Worm (Caenorhabditis elegans): ENCODE measurements around the gene nas-32.

The nas-32 gene

DNA sequence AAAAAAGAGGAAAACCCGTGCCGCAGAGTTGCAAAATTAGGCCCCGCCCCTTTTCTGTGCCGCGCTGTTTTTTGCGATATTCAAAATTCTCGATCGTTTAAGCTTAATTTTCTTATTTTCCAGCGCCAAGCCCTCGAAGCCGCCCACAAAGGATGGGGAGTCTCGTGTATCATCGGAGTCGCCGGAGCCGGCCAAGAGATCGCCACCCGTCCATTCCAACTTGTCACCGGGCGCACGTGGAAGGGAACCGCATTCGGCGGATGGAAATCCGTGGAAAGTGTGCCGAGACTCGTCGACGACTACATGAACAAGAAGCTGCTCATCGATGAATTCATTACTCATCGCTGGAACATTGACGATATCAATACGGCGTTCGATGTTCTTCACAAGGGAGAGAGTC lies 16.7 kb upstream of the nas-32 start:
- TF ChIP-seq unc-55 (GFP tag; optimal IDR thresholded peaks at IDR 0.05) (no peak), F13H6.1 (tag; optimal IDR thresholded peaks at IDR 0.05) (no peak), lin-11 (tag; optimal IDR thresholded peaks at IDR 0.05) (no peak), nhr-10 (tag; optimal IDR thresholded peaks at IDR 0.05) (no peak), ama-1 (optimal IDR thresholded peaks at IDR 0.05) (no peak), mbf-1 (tag; optimal IDR thresholded peaks at IDR 0.05) (no peak), nhr-11 (tag; optimal IDR thresholded peaks at IDR 0.05) (no peak), nhr-12 (tag; optimal IDR thresholded peaks at IDR 0.05) (no peak), ztf-1 (GFP tag; conservative IDR thresholded peaks at IDR 0.05) (no peak), nhr-25 (tag; optimal IDR thresholded peaks at IDR 0.05) (no peak), crh-2 (tag; optimal IDR thresholded peaks at IDR 0.05) (no peak), skn-1 (tag; optimal IDR thresholded peaks at IDR 0.05) (no peak), lin-13 (GFP tag; optimal IDR thresholded peaks at IDR 0.05) (no peak), ZK546.5 (tag; optimal IDR thresholded peaks at IDR 0.05) (no peak), nhr-77 (tag; optimal IDR thresholded peaks at IDR 0.05) (no peak)

DNA sequence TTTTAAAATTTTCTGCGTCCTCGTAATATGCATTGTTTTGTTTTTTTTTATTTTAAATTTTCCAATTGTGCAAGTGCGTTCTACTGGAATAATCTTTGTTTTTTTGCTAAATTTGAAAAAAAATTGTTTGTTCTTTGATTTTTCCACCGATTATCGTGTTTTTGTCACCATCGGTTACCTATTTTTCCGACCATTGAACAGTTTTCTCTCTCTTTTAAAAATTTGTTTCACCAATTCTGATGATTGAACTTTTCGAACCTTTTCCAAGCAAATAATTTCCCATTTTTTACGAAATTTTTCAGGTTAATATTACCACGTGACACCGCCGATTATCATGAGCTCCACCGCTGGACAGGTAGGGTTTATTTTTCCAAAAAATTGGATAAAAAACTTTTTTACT lies 12.5 kb upstream of the nas-32 start, which contains the start of gene adh-5:
Gene adh-5, plus strand, starts transcription at position 301 of the 400 bp plus-strand sequence.
- TF ChIP-seq nhr-12 (tag; optimal IDR thresholded peaks at IDR 0.05) (no peak), unc-55 (GFP tag; optimal IDR thresholded peaks at IDR 0.05) (no peak), mdl-1 (tag; optimal IDR thresholded peaks at IDR 0.05) (no peak), nhr-23 (tag; optimal IDR thresholded peaks at IDR 0.05) (no peak), aly-2 (tag; optimal IDR thresholded peaks at IDR 0.05) (no peak), elt-1 (tag; optimal IDR thresholded peaks at IDR 0.05) (no peak), skn-1 (tag; optimal IDR thresholded peaks at IDR 0.05) (no peak), blmp-1 (tag; optimal IDR thresholded peaks at IDR 0.05; ENCODE audit: insufficient read depth) (no peak), sma-3 (GFP tag; optimal IDR thresholded peaks at IDR 0.05) (no peak), C34F6.9 (tag; optimal IDR thresholded peaks at IDR 0.05) (no peak)

DNA sequence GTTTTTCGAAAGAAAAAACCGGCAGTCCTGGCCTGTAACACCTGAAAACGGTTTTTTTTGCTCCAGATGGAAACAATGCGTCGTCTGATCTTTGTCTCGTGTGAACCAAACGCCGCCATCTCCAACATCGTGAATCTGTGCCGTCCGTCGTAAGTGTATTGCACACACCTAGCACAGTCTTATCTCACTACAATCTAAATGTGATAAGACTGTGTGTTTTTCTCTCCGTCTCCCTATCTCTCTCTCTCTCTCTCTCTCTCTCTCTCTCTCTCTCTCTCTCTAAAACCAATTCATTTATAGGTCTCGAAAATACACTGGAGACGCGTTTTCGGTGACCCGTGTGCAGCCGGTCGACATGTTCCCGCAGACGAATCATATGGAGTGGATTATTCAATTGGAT lies 11.6 kb upstream of the nas-32 start:
- TF ChIP-seq elt-1 (tag; optimal IDR thresholded peaks at IDR 0.05) (no peak), egl-27 (tag; optimal IDR thresholded peaks at IDR 0.05) (no peak), sma-3 (GFP tag; optimal IDR thresholded peaks at IDR 0.05) (no peak), elt-3 (tag; optimal IDR thresholded peaks at IDR 0.05) (no peak), nhr-237 (tag; optimal IDR thresholded peaks at IDR 0.05) (no peak), aly-2 (tag; optimal IDR thresholded peaks at IDR 0.05) (no peak), nhr-77 (tag; optimal IDR thresholded peaks at IDR 0.05) (no peak), R02D3.7 (tag; optimal IDR thresholded peaks at IDR 0.05) (no peak), nhr-21 (tag; optimal IDR thresholded peaks at IDR 0.05) (no peak), F13H6.1 (tag; optimal IDR thresholded peaks at IDR 0.05) (no peak), unc-39 (tag; optimal IDR thresholded peaks at IDR 0.05) (no peak), ztf-11 (tag; optimal IDR thresholded peaks at IDR 0.05) (no peak), blmp-1 (tag; optimal IDR thresholded peaks at IDR 0.05; ENCODE audit: insufficient read depth) (no peak), unc-62 (GFP tag; optimal IDR thresholded peaks at IDR 0.05) (no peak), nhr-129 (tag; optimal IDR thresholded peaks at IDR 0.05) (no peak), gmeb-1 (tag; optimal IDR thresholded peaks at IDR 0.05) (peak; percentile 2), nhr-11 (tag; optimal IDR thresholded peaks at IDR 0.05) (no peak), zag-1 (tag; optimal IDR thresholded peaks at IDR 0.05) (no peak), mab-5 (tag; optimal IDR thresholded peaks at IDR 0.05) (no peak), crh-2 (tag; optimal IDR thresholded peaks at IDR 0.05) (peak; percentile 46), Y55F3AM.14 (GFP tag; optimal IDR thresholded peaks at IDR 0.05) (no peak), fos-1 (tag; optimal IDR thresholded peaks at IDR 0.05) (peak; percentile 65), lin-39 (tag; optimal IDR thresholded peaks at IDR 0.05) (no peak), ztf-4 (tag; optimal IDR thresholded peaks at IDR 0.05) (no peak), peb-1 (tag; optimal IDR thresholded peaks at IDR 0.05) (no peak)

DNA sequence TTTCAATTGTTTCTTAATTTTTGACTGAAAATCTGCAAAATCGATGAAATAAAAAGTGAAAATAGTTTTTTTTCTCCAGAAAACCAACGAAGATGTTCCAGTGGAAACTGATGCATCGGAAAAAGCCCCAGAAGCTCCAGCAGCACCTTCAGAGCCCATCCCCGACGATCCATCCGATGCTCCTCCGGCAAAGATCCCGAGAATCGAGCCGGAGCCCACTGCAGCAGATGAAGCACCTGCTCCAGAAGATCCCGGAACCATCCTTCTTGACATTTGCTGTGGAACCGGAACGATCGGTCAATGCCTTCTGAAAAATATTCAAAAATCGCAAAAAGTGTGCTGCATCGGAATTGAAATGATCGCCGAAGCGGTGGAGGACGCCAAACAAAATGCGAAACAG lies 9.7 kb upstream of the nas-32 start:
- TF ChIP-seq fos-1 (tag; optimal IDR thresholded peaks at IDR 0.05) (no peak), unc-62 (GFP tag; optimal IDR thresholded peaks at IDR 0.05) (no peak)
